Worm (Caenorhabditis elegans) whole organism, mixed stage, embryonic: ENCODE measurements around the gene shw-3.
A peak's percentile ranks its signal among the peaks of the same experiment; 100 is the strongest.

Source experiments
- M03D4.4 ChIP-seq: sonication (generic microtip); optimal IDR thresholded peaks from 2 replicates; lab custom pipeline; 2017; ENCODE audit warnings: mild to moderate bottlenecking, missing genetic modification characterization, missing compliant biosample characterization
- bed-3 ChIP-seq: fragments of 200-800 bp; sonication (Bioruptor generic); optimal IDR thresholded peaks from 3 replicates; lab custom pipeline; 2018; ENCODE audit warnings: mild to moderate bottlenecking, missing genetic modification characterization, moderate library complexity, missing compliant biosample characterization
- ceh-43 ChIP-seq: fragments of 200-800 bp; sonication (Bioruptor generic); optimal IDR thresholded peaks from 2 replicates; lab custom pipeline; 2018; ENCODE audit warnings: mild to moderate bottlenecking, missing genetic modification characterization, moderate library complexity, missing compliant biosample characterization
- ces-1 ChIP-seq: fragments of 150-350 bp; optimal IDR thresholded peaks from 2 replicates; lab custom pipeline; 2014; ENCODE audit warnings: missing biosample characterization, missing genetic modification reagents, missing genetic modification characterization
- cnd-1 ChIP-seq: fragments of 200-800 bp; sonication (Bioruptor generic); optimal IDR thresholded peaks from 2 replicates; lab custom pipeline; 2018; ENCODE audit warnings: mild to moderate bottlenecking, missing genetic modification characterization, missing compliant biosample characterization
- drap-1 ChIP-seq: fragments of 200-800 bp; sonication (Bioruptor generic); optimal IDR thresholded peaks from 3 replicates; lab custom pipeline; 2018; ENCODE audit warnings: mild to moderate bottlenecking, missing genetic modification characterization, missing compliant biosample characterization
- elt-3 ChIP-seq: fragments of 150-350 bp; optimal IDR thresholded peaks from 2 replicates; lab custom pipeline; 2014; ENCODE audit warnings: missing biosample characterization, missing genetic modification characterization
- flh-1 ChIP-seq: fragments of 200-800 bp; sonication (Bioruptor generic); optimal IDR thresholded peaks from 2 replicates; lab custom pipeline; 2018; ENCODE audit warnings: mild to moderate bottlenecking, missing genetic modification characterization, moderate library complexity, missing compliant biosample characterization
- ham-2 ChIP-seq: fragments of 200-800 bp; sonication (Bioruptor generic); optimal IDR thresholded peaks from 2 replicates; lab custom pipeline; 2018; ENCODE audit warnings: mild to moderate bottlenecking, missing genetic modification characterization, missing compliant biosample characterization
- hlh-1 ChIP-seq: fragments of 150-350 bp; optimal IDR thresholded peaks from 2 replicates; lab custom pipeline; 2014; ENCODE audit warnings: missing biosample characterization, missing genetic modification reagents, missing genetic modification characterization
- lin-13 ChIP-seq: fragments of 150-350 bp; optimal IDR thresholded peaks from 2 replicates; lab custom pipeline; 2014; ENCODE audit warnings: missing biosample characterization, missing genetic modification characterization
- lin-32 ChIP-seq: fragments of 200-800 bp; sonication (Bioruptor generic); optimal IDR thresholded peaks from 2 replicates; lab custom pipeline; 2018; ENCODE audit warnings: mild to moderate bottlenecking, missing genetic modification characterization, missing compliant biosample characterization
- lsy-2 ChIP-seq: fragments of 150-350 bp; optimal IDR thresholded peaks from 2 replicates; lab custom pipeline; 2014; ENCODE audit warnings: missing biosample characterization, missing genetic modification characterization
- mep-1 ChIP-seq: fragments of 150-350 bp; optimal IDR thresholded peaks from 2 replicates; lab custom pipeline; 2017; ENCODE audit warnings: missing biosample characterization, missing genetic modification reagents, missing genetic modification characterization, inconsistent platforms
- mls-2 ChIP-seq: sonication (generic microtip); optimal IDR thresholded peaks from 2 replicates; lab custom pipeline; 2016; ENCODE audit warnings: mild to moderate bottlenecking, missing genetic modification characterization, moderate library complexity, missing compliant biosample characterization
- nhr-12 ChIP-seq: fragments of 150-350 bp; optimal IDR thresholded peaks from 2 replicates; lab custom pipeline; 2014; ENCODE audit warnings: missing biosample characterization, missing genetic modification characterization
- nhr-2 ChIP-seq: fragments of 150-350 bp; optimal IDR thresholded peaks from 2 replicates; lab custom pipeline; 2014; ENCODE audit warnings: missing biosample characterization, missing genetic modification characterization
- nhr-237 ChIP-seq: fragments of 150-350 bp; optimal IDR thresholded peaks from 2 replicates; lab custom pipeline; 2014; ENCODE audit warnings: missing biosample characterization, missing genetic modification characterization
- nhr-28 ChIP-seq: fragments of 150-350 bp; optimal IDR thresholded peaks from 2 replicates; lab custom pipeline; 2014; ENCODE audit warnings: missing biosample characterization, missing genetic modification characterization
- nhr-76 ChIP-seq: sonication (generic microtip); optimal IDR thresholded peaks from 2 replicates; lab custom pipeline; 2017; ENCODE audit warnings: missing biosample characterization, missing genetic modification characterization
- pha-4 ChIP-seq: fragments of 150-350 bp; optimal IDR thresholded peaks from 2 replicates; lab custom pipeline; 2018; ENCODE audit warnings: missing biosample characterization, missing genetic modification reagents, missing genetic modification characterization
- sem-2 ChIP-seq: fragments of 200-800 bp; sonication (Bioruptor generic); optimal IDR thresholded peaks from 2 replicates; lab custom pipeline; 2018; ENCODE audit warnings: mild to moderate bottlenecking, missing genetic modification characterization, missing compliant biosample characterization
- snpc-4 ChIP-seq: fragments of 150-350 bp; optimal IDR thresholded peaks from 2 replicates; lab custom pipeline; 2014; ENCODE audit warnings: missing biosample characterization, missing genetic modification characterization
- sptf-1 ChIP-seq: sonication (generic microtip); optimal IDR thresholded peaks from 2 replicates; lab custom pipeline; 2017; ENCODE audit warnings: mild to moderate bottlenecking, missing genetic modification characterization, moderate library complexity, missing compliant biosample characterization
- tbx-8 ChIP-seq: fragments of 200-800 bp; sonication (Bioruptor generic); optimal IDR thresholded peaks from 2 replicates; lab custom pipeline; 2018; ENCODE audit warnings: mild to moderate bottlenecking, missing genetic modification characterization, moderate library complexity, missing compliant biosample characterization
- unc-120 ChIP-seq: sonication (generic microtip); optimal IDR thresholded peaks from 2 replicates; lab custom pipeline; 2017; ENCODE audit warnings: missing genetic modification characterization, missing compliant biosample characterization; ENCODE audit not compliant: poor library complexity, severe bottlenecking
- unc-39 ChIP-seq: fragments of 150-350 bp; optimal IDR thresholded peaks from 2 replicates; lab custom pipeline; 2014; ENCODE audit warnings: missing biosample characterization, missing genetic modification characterization
- unc-62 ChIP-seq: fragments of 150-350 bp; optimal IDR thresholded peaks from 2 replicates; lab custom pipeline; 2014; ENCODE audit warnings: missing biosample characterization, missing genetic modification reagents, missing genetic modification characterization
- zip-8 ChIP-seq: fragments of 150-350 bp; optimal IDR thresholded peaks from 2 replicates; lab custom pipeline; 2014; ENCODE audit warnings: missing biosample characterization, missing genetic modification characterization
- ztf-11 ChIP-seq: fragments of 150-350 bp; optimal IDR thresholded peaks from 2 replicates; lab custom pipeline; 2014; ENCODE audit warnings: missing biosample characterization, missing genetic modification characterization

shw-3 gene

ce11 chrV:12987061-12987460 is at the start of gene shw-3:
shw-3 (minus strand) TSS chrV:12987161.
- TF ChIP-seq ham-2 (GFP tag; lab: Kevin White, UChicago), result peak; percentile 21
- no peak for TF ChIP-seq ztf-11

ce11 chrV:13036466-13036865 is 49.5 kb upstream of the shw-3 start, which contains the start of gene W07G4.2:
W07G4.2 (minus strand) TSS chrV:13036566.
- TF ChIP-seq hlh-1 (tag; lab: Kevin White, UChicago) (no peak), ztf-11 (no peak), unc-120 (no peak), zip-8 (tag; lab: Kevin White, UChicago) (no peak), drap-1 (GFP tag; lab: Kevin White, UChicago) (no peak), sptf-1 (tag; lab: Kevin White, UChicago) (no peak), mls-2 (tag; lab: Kevin White, UChicago) (no peak), sem-2 (GFP tag; lab: Kevin White, UChicago) (no peak), ham-2 (GFP tag; lab: Kevin White, UChicago) (no peak), unc-62 (GFP tag; lab: Kevin White, UChicago) (no peak), lin-32 (GFP tag; lab: Kevin White, UChicago) (no peak), nhr-2 (tag; lab: Kevin White, UChicago) (no peak), bed-3 (GFP tag; lab: Kevin White, UChicago) (no peak), ceh-43 (no peak), nhr-237 (tag; lab: Kevin White, UChicago) (no peak), unc-39 (tag; lab: Kevin White, UChicago) (no peak)
- TF ChIP-seq, all 35 proteins: peak for 0

- no peak for TF ChIP-seq tbx-8 (GFP tag; lab: Kevin White, UChicago)
- TF ChIP-seq ztf-11, result no peak
- TF ChIP-seq hlh-1 (tag; lab: Kevin White, UChicago), result no peak
- no peak for TF ChIP-seq lin-32 (GFP tag; lab: Kevin White, UChicago)
- TF ChIP-seq lin-13, result no peak
- TF ChIP-seq nhr-237 (tag; lab: Kevin White, UChicago), result no peak
- TF ChIP-seq nhr-2 (tag; lab: Kevin White, UChicago), result no peak
- no peak for TF ChIP-seq unc-62 (GFP tag; lab: Kevin White, UChicago)
- no peak for TF ChIP-seq nhr-76 (tag; lab: Kevin White, UChicago)
- no peak for TF ChIP-seq pha-4
- TF ChIP-seq nhr-28 (tag; lab: Kevin White, UChicago), result no peak
- no peak for TF ChIP-seq flh-1
Measured at ce11 chrV:13034604-13035003, 47.6 kb upstream of the shw-3 start, which contains the start of gene W07G4.7. W07G4.7 (minus strand) TSS chrV:13034704.

- TF ChIP-seq lin-13 (no peak), bed-3 (GFP tag; lab: Kevin White, UChicago) (no peak), elt-3 (tag; lab: Kevin White, UChicago) (no peak), lsy-2 (no peak), snpc-4 (tag; lab: Kevin White, UChicago) (no peak), M03D4.4 (no peak), tbx-8 (GFP tag; lab: Kevin White, UChicago) (no peak), ztf-11 (no peak), pha-4 (no peak), cnd-1 (tag; lab: Kevin White, UChicago) (no peak), ham-2 (GFP tag; lab: Kevin White, UChicago) (no peak), mep-1 (tag; lab: Kevin White, UChicago) (no peak), nhr-12 (no peak), nhr-2 (tag; lab: Kevin White, UChicago) (no peak), hlh-1 (tag; lab: Kevin White, UChicago) (no peak), drap-1 (GFP tag; lab: Kevin White, UChicago) (no peak), flh-1 (no peak), sptf-1 (tag; lab: Kevin White, UChicago) (no peak), unc-120 (no peak)
Measured at ce11 chrV:13033223-13033622, 46.3 kb upstream of the shw-3 start, which contains the start of gene W07G4.1. W07G4.1 (plus strand) TSS chrV:13033523.

- TF ChIP-seq cnd-1 (tag; lab: Kevin White, UChicago), result no peak
- TF ChIP-seq ham-2 (GFP tag; lab: Kevin White, UChicago), result no peak
- TF ChIP-seq ces-1 (GFP tag; lab: Kevin White, UChicago), result peak; percentile 99
Measured at ce11 chrV:13028871-13029270, 41.9 kb upstream of the shw-3 start.
